Worm (Caenorhabditis elegans): ENCODE measurements around the gene ttr-46.

DNA sequence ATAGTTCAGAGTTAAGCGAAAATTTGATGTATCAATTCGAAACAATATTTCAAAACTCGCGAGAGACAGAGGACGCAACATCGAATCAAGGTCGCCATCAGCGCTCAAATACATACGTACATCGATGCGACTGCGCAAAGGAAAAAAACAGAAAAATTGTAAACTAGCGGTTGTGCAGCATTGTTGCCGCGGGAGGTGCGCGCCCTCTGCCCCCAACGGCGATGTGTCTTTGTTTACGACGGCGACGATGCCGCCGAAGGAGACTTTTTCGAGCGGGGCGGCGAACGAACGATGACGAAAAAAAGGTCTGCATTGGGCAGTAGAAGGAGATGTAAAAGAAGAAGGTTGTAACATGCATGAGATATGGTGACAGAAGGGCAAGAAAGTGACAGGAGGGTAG lies 11.9 kb downstream of the ttr-46 start:
- TF ChIP-seq efl-1 (GFP tag; optimal IDR thresholded peaks at IDR 0.05) (no peak), madf-8 (GFP tag; conservative IDR thresholded peaks at IDR 0.05) (no peak), attf-3 (GFP tag; conservative IDR thresholded peaks at IDR 0.05) (no peak), F52B5.7 (tag; optimal IDR thresholded peaks at IDR 0.05) (no peak), nhr-27 (tag; optimal IDR thresholded peaks at IDR 0.05) (no peak), aptf-2 (GFP tag; conservative IDR thresholded peaks at IDR 0.05) (no peak), ztf-26 (tag; optimal IDR thresholded peaks at IDR 0.05) (no peak), unc-62 (GFP tag; optimal IDR thresholded peaks at IDR 0.05) (no peak), nhr-120 (GFP tag; IDR thresholded peaks at IDR 0.05) (no peak), ztf-3 (GFP tag; optimal IDR thresholded peaks at IDR 0.05) (no peak), Y67H2A.10 (GFP tag; conservative IDR thresholded peaks at IDR 0.05) (no peak)

All from whole organism, young adult.